Fruit fly (Drosophila melanogaster) Kc167 (cell line): ENCODE data around the gene Pgant5.

Source experiments
- Myc ChIP-seq: fragments of >200 bp; optimal IDR thresholded peaks from 2 replicates; lab custom pipeline; 2017; ENCODE audit warnings: missing external identifiers
- h ChIP-seq: fragments of >200 bp; optimal IDR thresholded peaks from 3 replicates; lab custom pipeline; 2018; ENCODE audit warnings: missing external identifiers
- psq ChIP-seq: fragments of >200 bp; optimal IDR thresholded peaks from 2 replicates; lab custom pipeline; 2017; ENCODE audit warnings: missing external identifiers
- ttk ChIP-seq: sonication (Bioruptor generic); optimal IDR thresholded peaks from 2 replicates; lab custom pipeline; 2017; ENCODE audit warnings: missing external identifiers

DNA sequence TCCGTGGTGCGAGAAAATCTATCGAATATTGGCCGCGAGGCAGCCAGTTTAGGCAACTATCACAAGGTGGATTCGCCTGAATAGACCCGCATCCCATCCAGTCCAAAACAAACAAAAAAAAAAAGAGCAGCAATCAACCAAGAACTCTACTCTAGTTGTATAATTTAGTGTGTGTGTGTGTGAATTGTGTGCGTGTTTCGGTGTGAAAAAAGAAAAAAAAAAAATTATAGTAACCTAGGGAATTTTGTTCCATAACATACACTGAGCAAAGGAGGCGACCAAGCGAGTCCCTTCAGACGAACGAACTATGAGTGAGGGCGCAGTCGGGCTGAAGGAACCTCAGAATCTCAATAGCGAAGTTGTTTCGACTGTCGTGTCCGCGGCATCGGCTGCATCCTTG lies 47.1 kb downstream of the Pgant5 start:
- TF ChIP-seq psq (lab: Kevin White, UChicago) (no peak), Myc (lab: Kevin White, UChicago) (no peak), ttk (no peak), h (no peak)
